Worm (Caenorhabditis elegans) whole organism, L3 larva: Measurements from ENCODE around the gene ZK899.6.

ENCODE experiments used
- R02D3.7 ChIP-seq: fragments of 150-350 bp; optimal IDR thresholded peaks from 2 replicates; lab custom pipeline; 2014; ENCODE audit warnings: missing biosample characterization, missing genetic modification characterization
- aly-2 ChIP-seq: fragments of 150-350 bp; optimal IDR thresholded peaks from 2 replicates; lab custom pipeline; 2014; ENCODE audit warnings: missing biosample characterization, missing genetic modification characterization
- ama-1 ChIP-seq: fragments of 150-350 bp; optimal IDR thresholded peaks from 2 replicates; lab custom pipeline; 2018
- elt-1 ChIP-seq: fragments of 150-350 bp; optimal IDR thresholded peaks from 2 replicates; lab custom pipeline; 2014; ENCODE audit warnings: missing biosample characterization, missing genetic modification characterization
- fkh-2 ChIP-seq: fragments of 150-350 bp; optimal IDR thresholded peaks from 2 replicates; lab custom pipeline; 2014; ENCODE audit warnings: missing biosample characterization, missing genetic modification reagents, missing genetic modification characterization
- fos-1 ChIP-seq: fragments of 150-350 bp; optimal IDR thresholded peaks from 2 replicates; lab custom pipeline; 2014; ENCODE audit warnings: missing biosample characterization, missing genetic modification characterization
- lin-15B ChIP-seq: fragments of 150-350 bp; optimal IDR thresholded peaks from 2 replicates; lab custom pipeline; 2014; ENCODE audit warnings: missing biosample characterization, missing genetic modification characterization
- nhr-76 ChIP-seq: fragments of 150-350 bp; sonication (generic microtip); optimal IDR thresholded peaks from 5 replicates; lab custom pipeline; 2014; ENCODE audit warnings: missing biosample characterization, missing genetic modification characterization
- tbx-2 ChIP-seq: sonication (generic microtip); optimal IDR thresholded peaks from 2 replicates; lab custom pipeline; 2016; ENCODE audit warnings: mild to moderate bottlenecking, missing genetic modification characterization, missing compliant biosample characterization
- unc-39 ChIP-seq: sonication (generic microtip); optimal IDR thresholded peaks from 4 replicates; lab custom pipeline; 2017; ENCODE audit warnings: missing biosample characterization, missing genetic modification characterization
- ztf-11 ChIP-seq: fragments of 150-350 bp; optimal IDR thresholded peaks from 2 replicates; lab custom pipeline; 2014; ENCODE audit warnings: missing biosample characterization, missing genetic modification characterization

- TF ChIP-seq lin-15B (tag; lab: Kevin White, UChicago) (no peak), unc-39 (tag; lab: Kevin White, UChicago) (no peak), nhr-76 (tag; lab: Kevin White, UChicago) (no peak), elt-1 (tag; lab: Kevin White, UChicago) (no peak), ztf-11 (tag; lab: Kevin White, UChicago) (no peak), aly-2 (tag; lab: Kevin White, UChicago) (no peak), fos-1 (tag; lab: Kevin White, UChicago) (no peak), R02D3.7 (no peak), fkh-2 (no peak), tbx-2 (tag; lab: Kevin White, UChicago) (no peak), ama-1 (lab: Kevin White, UChicago) (no peak)
Measured at ce11 chrX:9491439-9491838, 28.3 kb downstream of the ZK899.6 start.
